Worm (Caenorhabditis elegans) whole organism, L4/young adult: ENCODE data around the gene C16C8.4.

Experiments
- W03F9.2 ChIP-seq: fragments of 150-350 bp; optimal IDR thresholded peaks from 2 replicates; lab custom pipeline; 2014; ENCODE audit warnings: missing biosample characterization, missing genetic modification characterization
- dao-5 ChIP-seq: sonication (generic microtip); optimal IDR thresholded peaks from 2 replicates; lab custom pipeline; 2016; ENCODE audit warnings: missing genotype, missing genetic modification characterization, moderate library complexity, missing compliant biosample characterization
- him-1 ChIP-seq: sonication (generic microtip); optimal IDR thresholded peaks from 2 replicates; lab custom pipeline; 2016; ENCODE audit warnings: missing genotype, missing genetic modification reagents, missing genetic modification characterization, missing compliant biosample characterization

DNA sequence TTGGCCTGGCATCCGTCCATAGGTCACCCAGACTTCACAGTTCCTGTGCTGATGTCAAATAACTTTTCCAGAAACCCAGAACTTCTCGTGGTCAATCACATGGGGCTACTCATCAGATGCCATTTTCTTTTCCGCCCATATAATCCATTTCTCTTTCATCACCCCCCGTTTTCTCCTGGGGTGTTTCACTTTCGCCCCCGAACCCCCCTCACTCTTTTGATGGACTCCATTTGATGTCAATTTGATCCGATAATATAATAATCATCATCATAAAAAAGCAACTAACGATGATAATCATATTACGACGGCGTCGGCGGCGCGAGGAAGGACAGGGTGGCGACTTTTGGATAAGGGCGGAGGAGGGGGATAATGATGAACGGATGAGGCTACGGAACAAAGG, 5.9 kb downstream of the C16C8.4 start:
- TF ChIP-seq him-1 (tag; lab: Kevin White, UChicago) (no peak), W03F9.2 (tag; lab: Kevin White, UChicago) (no peak), dao-5 (tag; lab: Kevin White, UChicago) (no peak)
